Worm (Caenorhabditis elegans) whole organism, L1 larva: ENCODE results near the gene B0035.3.

Experiments
- blmp-1 ChIP-seq: fragments of 150-350 bp; optimal IDR thresholded peaks from 2 replicates; lab custom pipeline; 2014; ENCODE audit warnings: missing biosample characterization, missing genetic modification characterization
- efl-1 ChIP-seq, 4 experiments: fragments of 150-350 bp; optimal IDR thresholded peaks in 3 of 4; peaks in 1 of 4; 1 replicate in 1 of 4; 2 replicates in 3 of 4; lab custom pipeline; 2014; ENCODE audit warnings: missing biosample characterization in 2 of 4, missing genetic modification characterization in 2 of 4, missing genetic modification reagents in 2 of 4
- egl-13 ChIP-seq: sonication (generic microtip); optimal IDR thresholded peaks from 2 replicates; lab custom pipeline; 2016; ENCODE audit warnings: missing genotype, missing genetic modification reagents, missing genetic modification characterization, missing compliant biosample characterization
- grh-1 ChIP-seq: fragments of 200-800 bp; sonication (Bioruptor generic); IDR thresholded peaks from 2 replicates; pipeline ENCODE4 v1.3.6; 2022; ENCODE audit warnings: missing genetic modification reagents, missing genetic modification characterization, missing compliant biosample characterization
- lsy-2 ChIP-seq, 2 experiments: fragments of 150-350 bp; optimal IDR thresholded peaks; 2 replicates each; lab custom pipeline; 2014; ENCODE audit warnings: missing biosample characterization in 2 of 2, missing genetic modification characterization in 2 of 2
- nhr-20 ChIP-seq: sonication (generic microtip); optimal IDR thresholded peaks from 2 replicates; lab custom pipeline; 2016; ENCODE audit warnings: mild to moderate bottlenecking, missing genetic modification characterization, missing compliant biosample characterization
- nhr-71 ChIP-seq: sonication (generic microtip); optimal IDR thresholded peaks from 2 replicates; lab custom pipeline; 2016; ENCODE audit warnings: mild to moderate bottlenecking, missing genetic modification characterization, moderate library complexity, missing compliant biosample characterization
- nhr-77 ChIP-seq: fragments of 150-350 bp; optimal IDR thresholded peaks from 2 replicates; lab custom pipeline; 2014; ENCODE audit warnings: missing biosample characterization, missing genetic modification characterization
- snu-23 ChIP-seq: sonication (generic microtip); optimal IDR thresholded peaks from 2 replicates; lab custom pipeline; 2016; ENCODE audit warnings: missing genetic modification characterization, missing compliant biosample characterization
- tbx-2 ChIP-seq: sonication (generic microtip); optimal IDR thresholded peaks from 2 replicates; lab custom pipeline; 2016; ENCODE audit warnings: missing genetic modification characterization, missing compliant biosample characterization

B0035.3 gene

DNA sequence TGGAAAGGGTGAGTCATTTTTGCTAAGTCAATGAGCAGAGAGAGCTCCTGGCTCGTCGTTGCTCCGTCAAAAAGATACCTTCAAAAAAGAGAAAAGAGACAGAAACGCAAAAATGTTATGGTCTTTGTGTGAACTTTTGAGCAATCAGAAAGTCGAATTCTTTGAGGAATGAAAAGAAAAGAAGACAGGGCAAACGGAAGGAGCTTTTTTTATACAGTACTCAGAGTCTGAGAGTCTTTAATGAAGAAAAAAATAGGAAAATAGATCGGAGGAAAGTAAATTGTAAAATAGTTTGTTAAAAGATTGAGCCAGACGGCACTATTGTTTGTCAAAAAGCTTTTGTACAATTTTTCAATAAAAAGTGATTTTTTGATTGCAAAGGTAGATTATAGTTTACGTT, 45.3 kb downstream of the B0035.3 start:
- TF ChIP-seq tbx-2 (tag; lab: Kevin White, UChicago): peak; percentile 30
- peak; percentile 66 for TF ChIP-seq nhr-77 (tag; lab: Kevin White, UChicago)
- TF ChIP-seq snu-23 (GFP tag; lab: Kevin White, UChicago): no peak
- no peak for TF ChIP-seq efl-1 (optimal IDR thresholded peaks at IDR 0.05; lab: Kevin White, UChicago)
- peak in 1 of 2 experiments; percentile 62 for TF ChIP-seq efl-1 (GFP tag; optimal IDR thresholded peaks at IDR 0.05 in 1 of 2; lab: Kevin White, UChicago)
- TF ChIP-seq egl-13: no peak
- peak in 1 of 2 experiments; percentile 21 for TF ChIP-seq lsy-2 (tag; optimal IDR thresholded peaks at IDR 0.05; lab: Kevin White, UChicago)
- TF ChIP-seq nhr-20 (tag; lab: Kevin White, UChicago): peak; percentile 12
- TF ChIP-seq nhr-71: peak; percentile 2

DNA sequence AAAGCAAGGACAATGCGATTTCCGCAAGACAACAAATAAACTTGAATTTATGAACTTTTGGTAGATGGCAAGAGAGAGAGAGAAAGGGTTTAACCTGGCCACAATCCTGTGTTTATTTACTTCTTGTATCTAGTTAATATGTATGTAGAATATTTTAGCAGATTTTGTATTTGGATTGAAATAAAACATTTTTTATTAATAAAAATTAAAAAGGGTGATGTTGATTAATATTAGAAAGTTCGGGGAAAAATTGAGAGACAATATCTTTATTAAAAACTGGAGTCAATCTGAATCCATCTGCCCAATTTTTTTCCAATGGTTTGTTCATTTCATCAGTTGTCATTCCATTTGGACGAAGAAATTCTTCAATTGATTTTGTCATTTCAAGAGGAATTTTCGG, 48.7 kb downstream of the B0035.3 start, which contains the start of gene col-127:
Gene col-127, minus strand, starts transcription at position 101 of the 400 bp plus-strand sequence.
- no peak for TF ChIP-seq grh-1 (GFP tag; lab: Robert Waterston, UW)
- no peak for TF ChIP-seq blmp-1 (tag; lab: Kevin White, UChicago)
